Fruit fly (Drosophila melanogaster) S2 (cell line): ENCODE results near the gene Cyp12a4.

Source experiments
- CG8478 ChIP-seq: fragments of >200 bp; optimal IDR thresholded peaks from 2 replicates; lab custom pipeline; 2018
- CTCF ChIP-seq, 2 experiments: fragments of >200 bp; optimal IDR thresholded peaks; 2 replicates each; lab custom pipeline; 2018

Gene Cyp12a4

DNA sequence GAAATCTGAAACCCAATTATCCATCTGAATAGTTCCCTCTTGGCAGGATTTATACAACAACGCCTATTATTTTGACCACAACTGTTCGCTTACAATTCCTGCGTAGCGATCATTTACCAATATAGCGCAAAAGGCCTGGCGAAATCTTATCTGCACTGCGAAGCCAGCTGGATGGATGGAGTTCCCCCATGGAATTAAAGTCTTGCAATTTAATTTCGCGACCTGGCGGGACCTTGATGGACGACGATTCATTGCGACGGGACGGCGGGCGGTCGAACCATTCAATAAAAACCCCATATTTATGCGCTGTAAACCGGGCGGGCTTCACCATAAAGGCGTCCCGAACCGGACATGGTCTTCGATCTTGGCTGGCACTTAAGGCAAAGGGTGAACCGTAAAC is 17.9 kb downstream of the Cyp12a4 start:
- TF ChIP-seq CG8478 (lab: Kevin White, UChicago) (no peak), CTCF (optimal IDR thresholded peaks at IDR 0.05; lab: Kevin White, UChicago) (no peak)

DNA sequence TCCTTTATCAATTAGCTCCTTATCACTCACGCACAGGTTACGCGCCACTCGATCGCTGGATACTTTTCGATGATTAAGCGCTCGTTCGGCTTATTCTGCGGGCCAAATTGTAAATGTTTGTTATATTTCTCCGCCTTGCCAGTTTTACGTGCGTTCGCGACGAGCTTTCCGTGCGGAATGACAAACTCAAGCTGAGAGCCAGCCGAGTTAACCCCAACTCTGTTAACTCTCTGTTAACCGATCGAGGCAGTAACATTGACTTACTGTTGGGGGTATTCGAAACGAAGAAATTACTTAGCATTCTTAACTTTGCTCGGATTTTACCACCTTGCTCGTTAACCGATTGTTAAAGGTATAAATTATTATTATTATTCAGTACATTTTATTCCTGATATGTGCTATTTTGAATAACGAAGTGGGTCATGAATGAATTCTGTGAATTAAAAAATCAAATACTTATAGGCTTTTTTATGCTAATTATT is 18.6 kb downstream of the Cyp12a4 start, which contains the start of gene CG5835:
CG5835 (minus strand) TSS at position 185 of the 482 bp plus-strand sequence.
- TF ChIP-seq CTCF (optimal IDR thresholded peaks at IDR 0.05; lab: Kevin White, UChicago): no peak
- TF ChIP-seq CG8478 (lab: Kevin White, UChicago): no peak

DNA sequence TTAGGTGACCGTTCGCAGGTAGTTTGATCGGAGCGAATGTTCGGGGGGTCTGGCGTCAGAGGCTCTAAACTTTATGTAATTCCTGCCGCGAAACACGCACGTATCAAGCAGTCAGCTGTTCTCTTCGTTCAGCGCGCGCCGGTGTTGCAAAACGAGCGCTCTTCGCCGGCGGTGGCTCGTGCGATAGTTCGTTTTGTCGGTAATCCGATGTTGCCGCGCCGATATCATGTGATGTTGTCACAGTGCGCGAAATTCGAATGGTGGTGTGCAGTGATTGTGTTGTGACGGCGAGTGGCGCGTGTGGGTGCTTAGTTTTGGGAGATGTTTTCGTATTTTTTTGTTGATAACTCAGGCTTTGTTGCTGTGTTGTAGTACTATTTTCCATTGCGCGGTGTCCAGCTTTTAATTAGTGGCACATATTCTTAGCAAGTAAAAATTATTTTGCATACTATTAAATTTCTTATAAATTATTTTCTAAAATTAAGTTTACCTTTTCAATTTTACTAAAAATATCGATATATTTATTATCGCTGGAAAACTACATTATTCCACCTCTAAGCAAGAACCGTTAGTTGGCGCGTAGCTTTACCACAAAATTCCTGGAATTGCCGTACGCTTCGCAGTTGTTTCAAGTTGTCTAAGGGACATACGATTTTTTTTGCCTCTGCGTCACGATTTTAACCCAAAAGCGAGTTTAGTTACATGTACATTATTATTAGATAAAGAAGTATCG is 21.9 kb downstream of the Cyp12a4 start, which contains the start of gene nanos:
nanos (plus strand) TSS at position 569 of the 733 bp plus-strand sequence.
- peak in 1 of 2 experiments; percentile 4 for TF ChIP-seq CTCF (optimal IDR thresholded peaks at IDR 0.05; lab: Kevin White, UChicago)
- TF ChIP-seq CG8478 (lab: Kevin White, UChicago): no peak

DNA sequence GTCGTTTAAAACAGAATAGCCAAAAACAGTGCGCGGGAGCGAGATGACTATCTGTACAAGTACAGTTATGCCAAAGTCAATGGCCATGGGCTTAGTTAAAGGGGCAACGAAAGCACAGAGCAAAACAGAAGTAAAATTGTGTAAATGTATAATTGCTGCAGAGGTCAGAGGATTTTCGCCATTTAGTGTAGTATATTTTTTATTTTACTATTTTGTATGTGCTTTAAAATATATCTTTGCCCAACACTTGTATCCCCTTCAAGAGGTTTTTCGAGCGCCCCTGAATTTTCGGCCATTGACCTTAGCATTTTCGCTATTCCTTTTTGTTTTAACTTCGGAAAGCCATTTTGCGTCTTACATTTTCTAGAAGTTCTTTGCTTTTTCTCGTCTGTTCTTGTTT is 23.0 kb downstream of the Cyp12a4 start:
- TF ChIP-seq CTCF (optimal IDR thresholded peaks at IDR 0.05; lab: Kevin White, UChicago) (no peak), CG8478 (lab: Kevin White, UChicago) (no peak)

DNA sequence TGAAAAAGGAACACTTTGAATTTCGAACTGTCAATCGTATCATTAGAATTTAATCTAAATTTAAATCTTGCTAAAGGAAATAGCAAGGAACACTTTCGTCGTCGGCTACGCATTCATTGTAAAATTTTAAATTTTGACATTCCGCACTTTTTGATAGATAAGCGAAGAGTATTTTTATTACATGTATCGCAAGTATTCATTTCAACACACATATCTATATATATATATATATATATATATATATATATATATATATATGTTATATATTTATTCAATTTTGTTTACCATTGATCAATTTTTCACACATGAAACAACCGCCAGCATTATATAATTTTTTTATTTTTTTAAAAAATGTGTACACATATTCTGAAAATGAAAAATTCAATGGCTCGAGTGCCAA is 24.8 kb downstream of the Cyp12a4 start, which contains the start of gene CG11779:
CG11779 (minus strand) TSS at position 101 of the 400 bp plus-strand sequence.
- TF ChIP-seq CTCF (optimal IDR thresholded peaks at IDR 0.05; lab: Kevin White, UChicago): no peak
- no peak for TF ChIP-seq CG8478 (lab: Kevin White, UChicago)

DNA sequence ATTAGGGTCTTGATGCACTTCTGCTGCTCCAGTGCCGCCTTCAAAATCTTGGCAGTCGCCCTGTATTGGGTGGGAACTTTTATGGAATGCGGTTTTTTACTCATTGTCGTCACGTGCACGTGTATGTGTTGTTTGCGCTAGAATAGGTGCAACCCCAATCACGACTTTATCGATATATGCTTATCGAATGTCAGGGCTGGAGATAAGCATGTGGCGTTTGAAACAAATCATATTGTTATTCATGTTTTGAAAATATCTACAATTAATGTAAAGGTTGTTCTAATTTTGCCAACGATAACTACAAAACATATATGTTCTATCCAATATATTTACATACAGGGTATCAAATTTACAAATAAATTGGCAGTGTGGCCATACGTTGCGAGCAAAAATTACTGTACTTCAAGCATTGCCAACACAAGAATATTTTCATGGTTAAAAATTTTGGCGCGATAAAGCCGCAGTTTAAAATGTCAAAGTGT is 27.2 kb downstream of the Cyp12a4 start, which contains the start of the genes CG42359 and Nsun5:
CG42359 (minus strand) TSS at position 166 of the 482 bp plus-strand sequence.
Nsun5 (minus strand) TSS at position 166 of the 482 bp plus-strand sequence.
- no peak for TF ChIP-seq CG8478 (lab: Kevin White, UChicago)
- peak in 1 of 2 experiments; percentile 14 for TF ChIP-seq CTCF (optimal IDR thresholded peaks at IDR 0.05; lab: Kevin White, UChicago)

DNA sequence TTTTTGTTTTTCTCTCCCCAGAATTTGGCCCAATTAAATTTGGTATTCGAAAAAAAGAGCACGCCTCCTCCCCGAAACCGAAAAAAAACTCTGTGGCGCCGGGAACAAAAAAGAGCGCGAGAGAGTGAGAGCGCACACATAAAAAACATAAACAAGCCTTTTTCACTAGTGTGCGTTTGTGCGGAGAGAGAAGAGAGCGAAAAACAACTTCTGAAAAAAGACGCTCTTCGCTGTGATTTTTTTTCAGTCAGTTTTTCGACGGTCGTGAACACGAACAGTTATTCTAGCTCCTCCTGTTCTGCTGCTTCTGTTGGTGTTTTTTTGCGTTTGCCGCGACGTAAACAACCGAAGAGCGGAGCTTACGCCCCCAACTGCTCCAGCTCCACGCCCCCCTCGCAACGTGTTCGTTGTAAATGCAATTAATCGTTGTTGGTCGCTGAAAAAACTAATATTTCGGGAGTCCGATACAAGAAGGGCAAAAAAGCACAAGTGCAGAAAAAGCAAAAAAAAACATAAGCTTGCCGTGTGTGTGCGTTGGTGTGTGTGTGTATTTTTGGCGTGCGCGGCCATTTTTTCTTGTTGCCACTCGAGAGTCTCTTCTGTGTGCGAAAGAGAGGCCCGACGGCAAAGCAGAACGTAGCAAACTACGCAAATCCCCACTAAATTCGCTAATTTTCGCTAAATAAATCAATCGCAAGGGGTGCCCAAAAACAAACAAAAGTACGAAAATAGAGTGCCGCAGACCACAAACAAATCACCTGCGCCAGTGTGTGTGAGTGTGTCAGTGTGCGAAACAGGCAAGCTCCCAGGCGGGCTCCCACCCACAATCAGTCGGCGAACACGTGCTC is 29.2 kb downstream of the Cyp12a4 start, which contains the start of gene sqz:
sqz (plus strand) TSS at position 240 of the 848 bp plus-strand sequence.
- TF ChIP-seq CTCF (optimal IDR thresholded peaks at IDR 0.05; lab: Kevin White, UChicago) (no peak), CG8478 (lab: Kevin White, UChicago) (no peak)

DNA sequence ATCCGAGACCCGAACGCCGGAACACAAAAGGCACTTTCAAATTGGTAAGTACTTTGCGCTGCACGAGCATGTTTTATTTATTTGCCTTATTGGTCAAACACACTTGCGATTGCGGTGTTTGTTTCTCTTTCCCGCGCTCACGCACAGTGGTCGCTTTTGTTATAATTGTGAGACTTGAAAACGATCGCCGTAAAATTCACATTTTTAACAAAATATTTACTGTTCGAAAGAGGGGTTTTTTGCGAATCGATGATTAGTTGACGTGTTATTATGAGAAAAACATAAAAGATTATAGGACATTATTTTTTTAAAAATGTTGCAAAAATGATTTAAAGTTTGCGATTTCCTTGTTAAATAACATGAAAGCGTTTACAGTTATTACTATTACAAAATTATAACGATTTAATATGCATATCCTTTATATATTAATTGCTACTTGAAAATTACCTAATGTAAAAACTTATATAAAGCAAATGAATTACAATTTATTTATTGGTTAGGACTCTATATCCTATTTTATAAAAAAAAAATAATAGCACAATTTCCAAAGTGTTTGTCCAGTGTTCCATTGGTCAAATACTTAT is 30.0 kb downstream of the Cyp12a4 start:
- TF ChIP-seq CG8478 (lab: Kevin White, UChicago) (no peak), CTCF (optimal IDR thresholded peaks at IDR 0.05; lab: Kevin White, UChicago) (no peak)

DNA sequence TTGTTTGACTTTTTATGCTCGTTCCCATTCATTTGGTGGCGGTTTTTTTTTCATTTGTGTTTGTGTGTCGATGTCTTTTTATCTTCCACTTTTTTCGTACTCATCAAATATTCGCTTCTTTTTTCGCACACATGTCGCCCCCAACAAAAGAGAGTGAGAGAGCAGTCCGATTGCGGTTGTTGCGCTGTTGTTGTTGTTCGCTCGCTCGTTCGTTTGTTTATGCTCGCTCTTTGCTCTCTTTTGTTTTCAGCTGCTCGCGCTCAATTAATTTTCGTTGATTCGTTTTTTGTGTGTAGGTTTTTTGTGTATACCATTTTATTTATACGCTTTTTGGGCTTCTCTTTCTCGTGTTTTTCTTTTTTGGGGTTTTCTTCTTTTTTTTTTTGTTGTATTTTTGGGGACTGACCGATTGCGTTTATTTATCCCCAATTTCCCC is 30.7 kb downstream of the Cyp12a4 start:
- no peak for TF ChIP-seq CG8478 (lab: Kevin White, UChicago)
- no peak for TF ChIP-seq CTCF (optimal IDR thresholded peaks at IDR 0.05; lab: Kevin White, UChicago)

DNA sequence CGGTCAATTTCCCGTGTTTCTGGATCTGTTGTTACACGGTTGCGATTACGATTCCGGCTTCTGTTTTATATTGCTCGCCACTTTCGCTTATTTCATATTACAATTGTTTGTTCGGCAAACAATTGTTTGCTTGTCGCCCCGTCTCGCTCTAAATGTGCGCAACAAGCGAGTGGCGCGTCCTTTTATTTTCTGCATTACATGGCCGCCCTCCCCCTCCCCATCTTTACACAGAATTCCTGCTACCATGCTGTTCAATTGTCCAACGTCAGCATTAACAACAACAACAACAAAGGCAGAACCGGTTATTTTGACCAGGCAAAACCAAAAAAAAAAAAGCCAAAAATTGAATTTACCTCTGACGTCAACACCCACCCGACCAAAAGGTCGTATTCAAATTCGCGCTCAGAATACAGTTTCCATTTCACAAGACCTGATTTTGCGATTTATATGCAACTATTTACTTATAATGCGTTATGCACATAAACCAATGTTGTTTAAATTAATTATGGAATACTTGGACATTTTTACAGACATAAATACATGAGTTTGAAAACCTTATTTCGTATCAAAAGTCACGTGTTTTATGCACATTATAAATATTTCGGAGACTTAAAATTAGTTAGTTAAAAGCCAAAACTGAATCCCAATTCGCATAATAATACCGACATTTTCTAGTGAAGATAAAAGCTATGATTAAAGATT is 31.3 kb downstream of the Cyp12a4 start:
- no peak for TF ChIP-seq CTCF (optimal IDR thresholded peaks at IDR 0.05; lab: Kevin White, UChicago)
- no peak for TF ChIP-seq CG8478 (lab: Kevin White, UChicago)

DNA sequence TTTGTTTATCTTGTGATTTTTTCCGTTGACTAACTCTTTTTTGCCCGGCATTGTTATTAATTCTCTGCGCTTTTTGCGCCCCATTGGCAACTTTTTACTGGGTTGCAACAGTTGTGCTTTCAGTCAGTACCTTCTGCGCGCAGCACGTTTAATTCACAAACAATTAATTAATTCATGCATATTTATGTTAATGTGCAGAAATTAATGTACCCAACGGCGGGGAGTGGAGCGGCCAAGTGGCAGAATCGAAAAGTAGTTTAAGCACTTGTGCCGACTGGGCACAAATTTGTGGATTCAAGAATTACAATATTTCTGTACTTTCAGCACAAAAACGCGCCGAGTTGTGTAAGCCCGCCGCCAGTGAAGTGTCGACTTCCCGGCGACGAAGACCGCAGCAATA is 32.6 kb downstream of the Cyp12a4 start:
- no peak for TF ChIP-seq CG8478 (lab: Kevin White, UChicago)
- TF ChIP-seq CTCF (optimal IDR thresholded peaks at IDR 0.05; lab: Kevin White, UChicago): no peak

DNA sequence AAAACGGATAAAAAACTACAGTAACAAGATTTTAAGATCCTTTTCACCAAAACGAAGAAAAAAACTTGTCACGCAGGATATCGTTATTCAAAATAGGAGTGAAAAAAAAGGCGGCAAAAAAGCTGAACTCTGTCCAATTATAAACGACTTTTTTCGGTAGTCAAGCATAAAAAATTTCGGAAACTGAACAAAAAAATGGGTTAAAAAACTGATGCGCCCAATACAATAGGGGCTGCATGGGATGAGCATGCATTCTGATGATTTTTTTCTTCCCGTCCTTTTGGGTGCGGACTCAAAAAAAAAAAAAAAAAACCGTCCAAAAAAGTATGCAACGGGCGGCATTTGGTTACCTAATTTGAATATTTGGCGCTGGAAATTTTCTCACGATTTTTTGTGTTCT is 39.6 kb downstream of the Cyp12a4 start:
- no peak for TF ChIP-seq CG8478 (lab: Kevin White, UChicago)
- no peak for TF ChIP-seq CTCF (optimal IDR thresholded peaks at IDR 0.05; lab: Kevin White, UChicago)

DNA sequence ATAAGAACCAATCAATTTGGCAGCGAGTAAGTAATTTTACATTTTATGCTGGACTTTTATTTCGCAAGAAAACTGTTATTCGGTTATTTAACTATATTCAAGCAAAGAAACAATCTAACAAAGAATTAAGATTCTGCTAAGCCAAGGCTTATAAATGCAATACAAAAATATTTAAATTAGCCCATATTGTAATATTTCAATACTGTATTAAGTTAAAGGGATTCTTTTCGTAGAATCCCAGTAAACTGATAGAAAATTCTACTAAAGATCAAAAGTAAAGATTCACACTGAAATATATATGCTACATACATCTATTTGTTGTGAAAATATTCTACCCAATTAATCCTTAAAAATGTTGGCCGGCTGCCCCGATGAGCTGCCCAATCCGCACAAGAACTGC is 41.7 kb downstream of the Cyp12a4 start, which contains the start of gene CG14282:
CG14282 (plus strand) TSS at position 301 of the 400 bp plus-strand sequence.
- no peak for TF ChIP-seq CG8478 (lab: Kevin White, UChicago)
- TF ChIP-seq CTCF (optimal IDR thresholded peaks at IDR 0.05; lab: Kevin White, UChicago): no peak
